Worm (Caenorhabditis elegans): ENCODE data around the gene C16D2.3.
A peak's percentile ranks its signal among the peaks of the same experiment; 100 is the strongest.

The C16D2.3 gene

DNA sequence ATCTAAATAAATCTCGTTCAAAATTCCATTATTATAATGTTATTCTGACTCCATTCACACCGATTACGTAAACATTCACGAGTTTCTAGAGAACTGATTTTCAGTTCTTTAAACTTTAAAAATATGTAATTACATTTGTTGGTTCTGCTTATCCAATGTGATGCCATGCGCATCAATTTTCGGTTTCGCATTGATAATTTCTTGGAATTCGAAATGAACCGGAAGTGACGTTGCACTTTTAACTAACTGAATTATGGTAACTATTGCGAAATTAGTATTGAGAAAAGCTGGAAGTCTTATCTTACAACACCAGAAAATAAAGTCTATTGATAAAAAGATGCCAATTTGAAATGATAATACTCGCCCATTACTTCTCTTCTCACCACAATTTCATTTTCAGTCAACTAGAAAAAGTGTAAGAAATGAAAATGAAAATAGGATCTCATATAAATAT lies 20.1 kb upstream of the C16D2.3 start:
- TF ChIP-seq akir-1 (GFP tag; optimal IDR thresholded peaks at IDR 0.05) (no peak), nhr-80 (tag; optimal IDR thresholded peaks at IDR 0.05) (peak; percentile 57), unc-62 (GFP tag; optimal IDR thresholded peaks at IDR 0.05) (peak; percentile 7), atf-7 (tag; optimal IDR thresholded peaks at IDR 0.05) (peak; percentile 34), madf-8 (GFP tag; conservative IDR thresholded peaks at IDR 0.05) (no peak), him-1 (tag; optimal IDR thresholded peaks at IDR 0.05) (no peak), ama-1 (optimal IDR thresholded peaks at IDR 0.05) (no peak), ama-1 (GFP tag; optimal IDR thresholded peaks at IDR 0.05) (peak in 1 of 2 experiments; percentile 7), lin-40 (tag; optimal IDR thresholded peaks at IDR 0.05) (peak; percentile 10), cebp-1 (GFP tag; IDR thresholded peaks at IDR 0.05) (peak; percentile 85), cebp-1 (tag; optimal IDR thresholded peaks at IDR 0.05) (peak; percentile 93)

- peak; percentile 42 for TF ChIP-seq ZK185.1 (tag; optimal IDR thresholded peaks at IDR 0.05; ENCODE audit: poor library complexity, severe bottlenecking)
- no peak for TF ChIP-seq somi-1 (GFP tag; optimal IDR thresholded peaks at IDR 0.05)
These were observed 17.6 kb upstream of the C16D2.3 start for ce11 chrII:9120329-9120728.

DNA sequence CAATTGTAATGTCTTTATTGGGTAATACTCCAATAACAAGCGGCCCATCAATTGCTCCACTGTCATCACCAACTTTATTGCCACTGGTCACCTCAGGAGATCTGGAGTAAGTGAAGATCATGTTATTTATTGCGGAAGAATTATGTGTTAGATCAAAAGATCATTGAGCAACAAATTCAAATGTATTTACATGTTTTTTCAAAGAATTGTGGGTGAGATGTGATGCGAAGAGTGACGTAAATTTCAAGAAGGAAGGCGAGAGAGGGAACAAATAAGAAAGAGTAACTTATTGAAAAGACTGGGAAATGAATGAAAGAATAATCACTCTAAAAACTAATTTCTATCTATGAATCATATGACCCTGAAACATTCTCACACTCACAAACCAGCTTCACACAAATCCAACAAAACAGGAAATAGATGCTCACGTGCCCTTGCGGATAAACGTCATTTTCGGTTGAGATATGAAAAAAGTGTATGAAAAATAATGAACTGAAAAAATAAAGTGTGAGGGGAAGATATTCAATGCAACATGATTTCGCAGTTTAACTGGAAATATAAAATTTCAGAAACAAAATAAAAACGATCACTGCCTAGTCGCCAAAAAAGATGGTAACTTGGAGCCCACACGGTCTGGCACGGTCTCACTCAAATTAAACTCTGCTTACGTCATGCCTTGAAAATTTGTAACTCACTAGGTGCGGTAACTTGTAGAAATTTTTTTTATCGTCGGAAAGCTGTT lies 16.9 kb upstream of the C16D2.3 start:
- TF ChIP-seq bed-1 (GFP tag; IDR thresholded peaks at IDR 0.05) (no peak), K12H6.12 (tag; optimal IDR thresholded peaks at IDR 0.05) (no peak), F33H1.4 (GFP tag; IDR thresholded peaks at IDR 0.05) (no peak), lsy-27 (tag; optimal IDR thresholded peaks at IDR 0.05; ENCODE audit: borderline replicate concordance, insufficient read depth) (no peak), attf-3 (GFP tag; conservative IDR thresholded peaks at IDR 0.05) (no peak), somi-1 (GFP tag; optimal IDR thresholded peaks at IDR 0.05) (no peak), attf-5 (GFP tag; optimal IDR thresholded peaks at IDR 0.05) (no peak), tbp1 (GFP tag; optimal IDR thresholded peaks at IDR 0.05) (no peak), egrh-3 (GFP tag; IDR thresholded peaks at IDR 0.05) (no peak), ztf-18 (tag; optimal IDR thresholded peaks at IDR 0.05) (no peak), athp-1 (tag; optimal IDR thresholded peaks at IDR 0.05) (no peak), cebp-1 (GFP tag; IDR thresholded peaks at IDR 0.05) (no peak), cebp-1 (tag; optimal IDR thresholded peaks at IDR 0.05) (no peak)

ce11 chrII:9124353-9124752 lies 13.6 kb upstream of the C16D2.3 start:
- TF ChIP-seq him-1 (tag; optimal IDR thresholded peaks at IDR 0.05) (no peak), B0019.2 (GFP tag; conservative IDR thresholded peaks at IDR 0.05) (no peak), ztf-6 (GFP tag; IDR thresholded peaks at IDR 0.05) (no peak), madf-6 (GFP tag; IDR thresholded peaks at IDR 0.05) (no peak), cebp-1 (GFP tag; IDR thresholded peaks at IDR 0.05) (no peak), cebp-1 (tag; optimal IDR thresholded peaks at IDR 0.05) (no peak), snpc-4 (GFP tag; optimal IDR thresholded peaks at IDR 0.05) (no peak), snpc-4 (tag; optimal IDR thresholded peaks at IDR 0.05) (no peak), B0261.1 (tag; optimal IDR thresholded peaks at IDR 0.05) (no peak), ceh-58 (GFP tag; IDR thresholded peaks at IDR 0.05) (no peak), aptf-3 (GFP tag; IDR thresholded peaks at IDR 0.05) (no peak), sptf-2 (GFP tag; optimal IDR thresholded peaks at IDR 0.05) (no peak), mcd-1 (GFP tag; IDR thresholded peaks at IDR 0.05) (no peak), lin-40 (tag; optimal IDR thresholded peaks at IDR 0.05) (no peak)

Data from whole organism, young adult.